Fruit fly (Drosophila melanogaster): ENCODE measurements around the gene CG9570.

The CG9570 gene

DNA sequence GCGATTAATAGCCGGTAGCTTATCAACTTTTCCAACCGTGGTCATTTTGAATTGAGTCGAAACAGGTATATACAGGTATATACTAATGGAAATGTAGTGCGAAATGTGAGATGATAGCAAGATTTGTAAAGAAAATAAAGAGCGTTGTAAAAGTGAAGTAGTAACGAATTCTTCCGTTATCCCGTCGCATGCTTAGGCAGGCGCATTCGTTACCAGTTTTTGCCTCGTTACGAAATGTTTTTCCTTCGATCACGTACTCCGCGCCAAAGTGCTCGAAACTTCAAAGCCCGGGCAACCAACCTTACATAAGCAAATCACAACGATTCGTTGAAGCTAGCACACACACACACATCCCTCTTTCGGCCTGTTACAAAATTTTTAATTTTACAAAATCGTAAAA, at the start of gene CG9570:
Gene CG9570, plus strand, starts transcription at position 301 of the 400 bp plus-strand sequence.
- TF ChIP-seq Rel (GFP tag; optimal IDR thresholded peaks at IDR 0.05) (no peak), Rel (tag; optimal IDR thresholded peaks at IDR 0.05) (no peak), Hnf4 (GFP tag; optimal IDR thresholded peaks at IDR 0.05) (no peak)

DNA sequence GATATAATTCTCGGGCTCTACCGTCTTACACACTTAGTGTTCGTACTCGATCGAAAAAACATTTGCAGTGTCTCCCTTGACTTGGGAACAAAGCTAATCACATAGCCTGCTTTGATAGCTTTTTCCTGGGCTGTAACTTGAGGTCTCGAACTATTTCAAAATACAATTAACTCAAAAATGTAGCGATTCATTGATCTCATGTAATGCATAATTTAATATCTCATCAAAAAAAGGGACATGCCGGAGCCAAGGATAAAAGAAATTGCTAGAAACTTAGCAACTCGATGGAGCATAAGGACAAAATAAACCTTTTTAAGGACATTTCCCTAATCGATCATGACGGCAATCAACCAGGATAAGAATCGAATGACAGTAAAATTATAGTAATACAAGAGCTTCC, 49.1 kb upstream of the CG9570 start, which contains the start of gene lky:
Gene lky, minus strand, starts transcription at position 101 of the 400 bp plus-strand sequence.
- TF ChIP-seq rgr (GFP tag; optimal IDR thresholded peaks at IDR 0.05) (no peak), psq (GFP tag; optimal IDR thresholded peaks at IDR 0.05) (no peak), HLH106 (tag; optimal IDR thresholded peaks at IDR 0.05) (no peak), dl (GFP tag; optimal IDR thresholded peaks at IDR 0.05; ENCODE audit: insufficient read depth in 1 of 2, partially characterized antibody in 2 of 2) (no peak), Myc (optimal IDR thresholded peaks at IDR 0.05) (no peak), Mio (GFP tag; optimal IDR thresholded peaks at IDR 0.05) (no peak), pan (optimal IDR thresholded peaks at IDR 0.05) (no peak), tai (GFP tag; optimal IDR thresholded peaks at IDR 0.05) (no peak), sage (GFP tag; optimal IDR thresholded peaks at IDR 0.05) (no peak), lola (GFP tag; optimal IDR thresholded peaks at IDR 0.05) (no peak), CrebA (GFP tag; optimal IDR thresholded peaks at IDR 0.05; ENCODE audit: borderline replicate concordance) (no peak), sv (GFP tag; optimal IDR thresholded peaks at IDR 0.05) (no peak), Hnf4 (GFP tag; optimal IDR thresholded peaks at IDR 0.05) (no peak), Dif (GFP tag; optimal IDR thresholded peaks at IDR 0.05; ENCODE audit: partially characterized antibody) (no peak)

DNA sequence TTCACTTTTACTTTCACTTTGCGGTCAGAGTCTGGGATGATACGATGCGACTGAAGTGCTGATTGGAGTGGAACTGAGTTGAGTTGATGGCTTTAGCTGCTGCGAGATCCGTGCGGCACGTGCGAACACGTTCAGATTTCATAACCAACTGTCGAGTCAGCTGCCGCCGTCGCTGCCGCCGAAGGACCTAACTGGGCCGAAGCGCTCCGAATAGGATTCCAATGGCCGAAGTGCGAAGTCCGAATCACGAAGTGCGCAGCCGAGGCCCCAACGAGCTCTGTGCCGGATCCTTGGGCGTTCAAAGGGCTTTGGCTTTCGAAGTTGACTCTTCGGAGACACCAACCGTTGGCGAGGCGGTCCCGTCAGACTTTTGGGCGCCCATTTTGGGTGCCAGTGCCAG, 11.5 kb downstream of the CG9570 start, which contains the start of gene Dop2R:
Gene Dop2R, minus strand, starts transcription at position 131 of the 400 bp plus-strand sequence.
- no peak for TF ChIP-seq h (GFP tag; optimal IDR thresholded peaks at IDR 0.05)
- TF ChIP-seq jim (GFP tag; optimal IDR thresholded peaks at IDR 0.05): no peak
- no peak for TF ChIP-seq Vsx2 (GFP tag; optimal IDR thresholded peaks at IDR 0.05; ENCODE audit: partially characterized antibody)
- no peak for TF ChIP-seq br (GFP tag; optimal IDR thresholded peaks at IDR 0.05)
- no peak for TF ChIP-seq CG32264 (GFP tag; optimal IDR thresholded peaks at IDR 0.05)
- no peak for TF ChIP-seq brk (GFP tag; optimal IDR thresholded peaks at IDR 0.05)
- no peak for TF ChIP-seq dmrt93B (GFP tag; optimal IDR thresholded peaks at IDR 0.05)
- no peak for TF ChIP-seq Hr83 (GFP tag; optimal IDR thresholded peaks at IDR 0.05; ENCODE audit: poor library complexity, severe bottlenecking)
- no peak for TF ChIP-seq fru (GFP tag; optimal IDR thresholded peaks at IDR 0.05)
- no peak for TF ChIP-seq ey (GFP tag; optimal IDR thresholded peaks at IDR 0.05)

DNA sequence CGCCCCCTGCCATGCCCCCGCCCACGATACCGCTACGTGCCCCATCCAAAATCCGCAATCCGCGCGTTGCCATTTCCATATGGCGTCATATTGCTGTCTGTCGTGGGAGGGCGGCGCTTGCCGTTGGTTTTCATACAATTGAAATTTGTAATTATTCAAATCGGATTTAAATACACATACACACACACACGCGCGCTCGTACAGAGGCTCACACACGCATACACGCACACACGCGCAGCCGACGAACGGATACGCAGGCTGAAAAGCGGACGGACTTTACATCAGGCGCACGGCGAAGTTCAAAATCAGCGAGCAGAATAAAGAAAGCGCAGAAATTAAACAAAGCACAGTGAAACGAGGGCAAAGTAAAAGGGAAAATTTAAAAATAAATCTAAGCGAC, 15.9 kb downstream of the CG9570 start:
- no peak for TF ChIP-seq Sp1 (GFP tag; optimal IDR thresholded peaks at IDR 0.05)
- no peak for TF ChIP-seq CG9705 (GFP tag; optimal IDR thresholded peaks at IDR 0.05)
- TF ChIP-seq Dfd (GFP tag; optimal IDR thresholded peaks at IDR 0.05): peak; percentile 38
- TF ChIP-seq fru (GFP tag; optimal IDR thresholded peaks at IDR 0.05): no peak

DNA sequence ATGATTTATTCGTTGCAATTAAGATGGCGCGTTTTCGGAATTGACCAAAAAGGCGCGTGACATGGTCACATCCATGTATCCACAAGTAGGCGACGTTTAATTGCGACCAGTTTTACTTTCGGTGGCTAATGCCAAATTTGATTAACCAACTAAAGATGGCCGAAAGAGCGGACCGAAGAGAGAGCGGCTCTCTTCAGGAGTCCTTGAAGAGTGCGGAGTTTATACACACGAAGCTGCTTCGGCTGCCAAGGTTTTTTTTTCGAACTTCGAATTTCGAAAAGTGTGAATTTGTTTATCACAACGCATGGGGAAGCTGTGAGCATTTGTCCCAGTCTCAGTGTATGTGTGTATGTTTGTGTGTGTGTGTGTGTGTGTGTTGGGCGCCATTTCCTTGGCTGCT, 32.7 kb downstream of the CG9570 start:
- no peak for TF ChIP-seq Hr78 (GFP tag; optimal IDR thresholded peaks at IDR 0.05)
- TF ChIP-seq HLH106 (tag; optimal IDR thresholded peaks at IDR 0.05): no peak
- no peak for TF ChIP-seq Jra (GFP tag; optimal IDR thresholded peaks at IDR 0.05)
- TF ChIP-seq Abd-B (GFP tag; optimal IDR thresholded peaks at IDR 0.05): no peak
- TF ChIP-seq N (GFP tag; optimal IDR thresholded peaks at IDR 0.05): no peak
- TF ChIP-seq dsf (GFP tag; optimal IDR thresholded peaks at IDR 0.05; ENCODE audit: borderline replicate concordance): no peak
- no peak for TF ChIP-seq Vsx2 (GFP tag; optimal IDR thresholded peaks at IDR 0.05; ENCODE audit: partially characterized antibody)
- TF ChIP-seq Sp1 (GFP tag; optimal IDR thresholded peaks at IDR 0.05): no peak
- no peak for TF ChIP-seq woc (GFP tag; optimal IDR thresholded peaks at IDR 0.05)
- TF ChIP-seq Dif (GFP tag; optimal IDR thresholded peaks at IDR 0.05; ENCODE audit: partially characterized antibody): no peak
- TF ChIP-seq tai (GFP tag; optimal IDR thresholded peaks at IDR 0.05): no peak
- no peak for TF ChIP-seq usp (GFP tag; optimal IDR thresholded peaks at IDR 0.05)
- no peak for TF ChIP-seq lola (GFP tag; optimal IDR thresholded peaks at IDR 0.05)
- no peak for TF ChIP-seq pan (optimal IDR thresholded peaks at IDR 0.05)
- no peak for TF ChIP-seq psq (GFP tag; optimal IDR thresholded peaks at IDR 0.05)
- no peak for TF ChIP-seq Hr83 (GFP tag; optimal IDR thresholded peaks at IDR 0.05; ENCODE audit: poor library complexity, severe bottlenecking)

All from whole organism, wandering third instar larva.